Worm (Caenorhabditis elegans) whole organism, L4 larva: ENCODE measurements around the gene Y49F6B.8.

ENCODE experiments used
- F26F4.8 ChIP-seq: fragments of 200-800 bp; sonication (Bioruptor generic); conservative IDR thresholded peaks from 2 replicates; pipeline ENCODE4 v1.3.6; 2022; ENCODE audit warnings: missing genetic modification characterization, missing compliant biosample characterization
- Y48G9A.11 ChIP-seq: fragments of 200-800 bp; sonication (Bioruptor generic); IDR thresholded peaks from 2 replicates; pipeline ENCODE4 v1.3.6; 2022; ENCODE audit warnings: missing genetic modification reagents, missing genetic modification characterization, missing compliant biosample characterization
- ZK546.5 ChIP-seq, 2 experiments: sonication (generic microtip); optimal IDR thresholded peaks; 2 replicates each; lab custom pipeline; 2017; ENCODE audit warnings: missing biosample characterization in 2 of 2, missing genetic modification characterization in 2 of 2
- aha-1 ChIP-seq: fragments of 150-350 bp; peaks from one replicate; lab custom pipeline; 2014; ENCODE audit warnings: missing biosample characterization, missing genetic modification characterization
- aly-2 ChIP-seq: sonication (generic microtip); optimal IDR thresholded peaks from 2 replicates; lab custom pipeline; 2018; ENCODE audit warnings: missing biosample characterization, missing genetic modification characterization
- arid-1 ChIP-seq: fragments of 200-800 bp; sonication (Bioruptor generic); conservative IDR thresholded peaks from 2 replicates; pipeline ENCODE4 v1.3.6; 2022; ENCODE audit warnings: missing genetic modification reagents, missing genetic modification characterization, missing compliant biosample characterization
- attf-4 ChIP-seq: sonication (generic microtip); optimal IDR thresholded peaks from 3 replicates; lab custom pipeline; 2017; ENCODE audit warnings: missing biosample characterization, missing genetic modification characterization
- ceh-28 ChIP-seq: fragments of 150-350 bp; optimal IDR thresholded peaks from 2 replicates; lab custom pipeline; 2014; ENCODE audit warnings: missing biosample characterization, missing genetic modification reagents, missing genetic modification characterization
- ceh-62 ChIP-seq: sonication (generic microtip); optimal IDR thresholded peaks from 2 replicates; lab custom pipeline; 2017; ENCODE audit warnings: missing biosample characterization, missing genetic modification characterization
- ceh-82 ChIP-seq: sonication (generic microtip); optimal IDR thresholded peaks from 2 replicates; lab custom pipeline; 2017; ENCODE audit warnings: missing biosample characterization, missing genetic modification characterization
- cey-2 ChIP-seq: sonication (generic microtip); optimal IDR thresholded peaks from 3 replicates; lab custom pipeline; 2017; ENCODE audit warnings: missing genetic modification characterization, mild to moderate bottlenecking, missing compliant biosample characterization, antibody characterized with exemption, borderline replicate concordance; ENCODE audit not compliant: insufficient read depth
- ctbp-1 ChIP-seq: fragments of 200-800 bp; sonication (Bioruptor generic); IDR thresholded peaks from 2 replicates; pipeline ENCODE4 v1.3.6; 2022; ENCODE audit warnings: missing genetic modification reagents, missing genetic modification characterization, missing compliant biosample characterization
- daf-19 ChIP-seq: fragments of 200-800 bp; sonication (Bioruptor generic); conservative IDR thresholded peaks from 2 replicates; pipeline ENCODE4 v1.3.6; 2022; ENCODE audit warnings: missing genetic modification characterization, missing compliant biosample characterization
- daf-8 ChIP-seq: fragments of 200-800 bp; sonication (Bioruptor generic); IDR thresholded peaks from 2 replicates; pipeline ENCODE4 v1.3.6; 2022; ENCODE audit warnings: missing genetic modification characterization, missing compliant biosample characterization
- dmd-8 ChIP-seq: fragments of 200-800 bp; sonication (Bioruptor generic); IDR thresholded peaks from 2 replicates; pipeline ENCODE4 v1.3.6; 2022; ENCODE audit warnings: missing genetic modification characterization, missing compliant biosample characterization
- egl-43 ChIP-seq: fragments of 200-800 bp; sonication (Bioruptor generic); IDR thresholded peaks from 2 replicates; pipeline ENCODE4 v1.3.6; 2022; ENCODE audit warnings: missing genetic modification reagents, missing genetic modification characterization, missing compliant biosample characterization
- gei-8 ChIP-seq: fragments of 200-800 bp; sonication (Bioruptor generic); optimal IDR thresholded peaks from 2 replicates; lab custom pipeline; 2018; ENCODE audit warnings: mild to moderate bottlenecking, missing genetic modification characterization, missing compliant biosample characterization
- hmg-1.1 ChIP-seq: fragments of 200-800 bp; sonication (Bioruptor generic); IDR thresholded peaks from 2 replicates; pipeline ENCODE4 v1.3.6; 2022; ENCODE audit warnings: missing genetic modification reagents, missing genetic modification characterization, missing compliant biosample characterization
- lin-13 ChIP-seq: fragments of 150-350 bp; optimal IDR thresholded peaks from 2 replicates; lab custom pipeline; 2014; ENCODE audit warnings: missing biosample characterization, missing genetic modification reagents, missing genetic modification characterization
- lin-38 ChIP-seq: fragments of 200-800 bp; sonication (Bioruptor generic); IDR thresholded peaks from 2 replicates; pipeline ENCODE4 v1.3.6; 2022; ENCODE audit warnings: missing genetic modification reagents, missing genetic modification characterization, missing compliant biosample characterization
- lin-39 ChIP-seq: fragments of 150-350 bp; optimal IDR thresholded peaks from 2 replicates; lab custom pipeline; 2014; ENCODE audit warnings: missing biosample characterization, missing genetic modification reagents, missing genetic modification characterization
- lir-3 ChIP-seq: sonication (generic microtip); optimal IDR thresholded peaks from 2 replicates; lab custom pipeline; 2016; ENCODE audit warnings: mild to moderate bottlenecking, missing genetic modification characterization, missing compliant biosample characterization
- mdl-1 ChIP-seq, 2 experiments: fragments of 150-350 bp in 1 of 2; sonication (generic microtip) in 1 of 2; optimal IDR thresholded peaks; 2 replicates each; lab custom pipeline; 2014 to 2017; ENCODE audit warnings: missing biosample characterization in 2 of 2, missing genetic modification characterization in 2 of 2
- mdt-29 ChIP-seq: fragments of 200-800 bp; sonication (Bioruptor generic); IDR thresholded peaks from 2 replicates; pipeline ENCODE4 v1.3.6; 2022; ENCODE audit warnings: missing genetic modification reagents, missing genetic modification characterization, missing compliant biosample characterization
- mxl-2 ChIP-seq: fragments of 200-800 bp; sonication (Bioruptor generic); conservative IDR thresholded peaks from 2 replicates; pipeline ENCODE4 v1.3.6; 2022; ENCODE audit warnings: missing genetic modification reagents, missing genetic modification characterization, missing compliant biosample characterization
- nhr-102 ChIP-seq: sonication (generic microtip); optimal IDR thresholded peaks from 2 replicates; lab custom pipeline; 2016; ENCODE audit warnings: mild to moderate bottlenecking, missing genetic modification characterization, moderate library complexity, missing compliant biosample characterization
- nhr-237 ChIP-seq: sonication (generic microtip); optimal IDR thresholded peaks from 2 replicates; lab custom pipeline; 2017; ENCODE audit warnings: missing biosample characterization, missing genetic modification characterization
- nhr-25 ChIP-seq: sonication (generic microtip); optimal IDR thresholded peaks from 2 replicates; lab custom pipeline; 2017; ENCODE audit warnings: missing genetic modification characterization, mild to moderate bottlenecking, missing compliant biosample characterization, antibody characterized with exemption, moderate library complexity, borderline replicate concordance; ENCODE audit not compliant: insufficient read depth
- nhr-41 ChIP-seq: fragments of 200-800 bp; sonication (Bioruptor generic); IDR thresholded peaks from 2 replicates; pipeline ENCODE4 v1.3.6; 2022; ENCODE audit warnings: missing genetic modification reagents, missing genetic modification characterization, missing compliant biosample characterization
- nhr-42 ChIP-seq: fragments of 200-800 bp; sonication (Bioruptor generic); IDR thresholded peaks from 2 replicates; pipeline ENCODE4 v1.3.6; 2022; ENCODE audit warnings: missing genetic modification characterization, missing compliant biosample characterization
- nhr-48 ChIP-seq: sonication (generic microtip); optimal IDR thresholded peaks from 2 replicates; lab custom pipeline; 2016; ENCODE audit warnings: mild to moderate bottlenecking, missing genetic modification characterization, missing compliant biosample characterization
- nhr-6 ChIP-seq: fragments of 150-350 bp; optimal IDR thresholded peaks from 2 replicates; lab custom pipeline; 2014; ENCODE audit warnings: missing biosample characterization, missing genetic modification characterization
- nhr-77 ChIP-seq: fragments of 150-350 bp; optimal IDR thresholded peaks from 2 replicates; lab custom pipeline; 2014; ENCODE audit warnings: missing biosample characterization, missing genetic modification characterization
- rbr-2 ChIP-seq: sonication (generic microtip); optimal IDR thresholded peaks from 2 replicates; lab custom pipeline; 2016; ENCODE audit warnings: missing genotype, missing genetic modification characterization, missing compliant biosample characterization
- saeg-2 ChIP-seq: fragments of 200-800 bp; sonication (Bioruptor generic); IDR thresholded peaks from 2 replicates; pipeline ENCODE4 v1.3.6; 2022; ENCODE audit warnings: missing genetic modification reagents, missing genetic modification characterization, missing compliant biosample characterization
- sdz-12 ChIP-seq: fragments of 200-800 bp; sonication (Bioruptor generic); optimal IDR thresholded peaks from 2 replicates; lab custom pipeline; 2018; ENCODE audit warnings: mild to moderate bottlenecking, missing genetic modification characterization, missing compliant biosample characterization
- snpc-1.2 ChIP-seq: fragments of 200-800 bp; sonication (Bioruptor generic); IDR thresholded peaks from 2 replicates; pipeline ENCODE4 v1.3.6; 2022; ENCODE audit warnings: missing genetic modification reagents, missing genetic modification characterization, missing compliant biosample characterization
- snpc-4 ChIP-seq: fragments of 150-350 bp; optimal IDR thresholded peaks from 2 replicates; lab custom pipeline; 2014; ENCODE audit warnings: missing biosample characterization, missing genetic modification characterization
- tag-97 ChIP-seq: fragments of 200-800 bp; sonication (Bioruptor generic); IDR thresholded peaks from 2 replicates; pipeline ENCODE4 v1.3.6; 2022; ENCODE audit warnings: missing genetic modification characterization, missing compliant biosample characterization
- tra-1 ChIP-seq: fragments of 200-800 bp; sonication (Bioruptor generic); IDR thresholded peaks from 2 replicates; pipeline ENCODE4 v1.3.6; 2022; ENCODE audit warnings: missing genetic modification reagents, missing genetic modification characterization, missing compliant biosample characterization
- unc-130 ChIP-seq: sonication (generic microtip); optimal IDR thresholded peaks from 2 replicates; lab custom pipeline; 2016; ENCODE audit warnings: missing genetic modification reagents, missing genetic modification characterization, missing compliant biosample characterization
- unc-62 ChIP-seq, 3 experiments: fragments of 150-350 bp in 1 of 3; sonication (generic microtip); optimal IDR thresholded peaks in 2 of 3; peaks in 1 of 3; 1 replicate in 1 of 3; 2 replicates in 2 of 3; lab custom pipeline; 2014 to 2017; ENCODE audit warnings: missing biosample characterization in 3 of 3, missing genetic modification characterization in 3 of 3, missing genetic modification reagents in 3 of 3, missing genotype in 1 of 3
- vab-7 ChIP-seq: fragments of 200-800 bp; sonication (Bioruptor generic); IDR thresholded peaks from 2 replicates; pipeline ENCODE4 v1.3.6; 2022; ENCODE audit warnings: missing genetic modification reagents, missing genetic modification characterization, missing compliant biosample characterization
- ztf-7 ChIP-seq: fragments of 150-350 bp; optimal IDR thresholded peaks from 2 replicates; lab custom pipeline; 2014; ENCODE audit warnings: missing biosample characterization, missing genetic modification characterization

The Y49F6B.8 gene

ce11 chrII:3481584-3481983, at the start of gene Y49F6B.8:
Y49F6B.8 (minus strand) TSS chrII:3481684.
- no peak for TF ChIP-seq mdt-29 (GFP tag; lab: Robert Waterston, UW)
- TF ChIP-seq nhr-48 (tag; lab: Kevin White, UChicago) = no peak
- no peak for TF ChIP-seq nhr-25 (tag; lab: Kevin White, UChicago)
- no peak for TF ChIP-seq tra-1 (GFP tag; lab: Robert Waterston, UW)
- TF ChIP-seq lin-39 = no peak
- no peak for TF ChIP-seq aha-1 (tag; lab: Kevin White, UChicago)
- no peak for TF ChIP-seq tag-97 (GFP tag; lab: Robert Waterston, UW)
- TF ChIP-seq nhr-77 (tag; lab: Kevin White, UChicago) = no peak
- TF ChIP-seq dmd-8 = no peak
- no peak for TF ChIP-seq nhr-237 (tag; lab: Kevin White, UChicago)
- TF ChIP-seq aly-2 = no peak
- TF ChIP-seq daf-19 = no peak
- TF ChIP-seq nhr-102 (tag; lab: Kevin White, UChicago) = no peak
- no peak for TF ChIP-seq lin-13
- no peak for TF ChIP-seq nhr-6
- no peak for TF ChIP-seq unc-130 (GFP tag; lab: Kevin White, UChicago)
- TF ChIP-seq rbr-2 (tag; lab: Kevin White, UChicago) = no peak

DNA sequence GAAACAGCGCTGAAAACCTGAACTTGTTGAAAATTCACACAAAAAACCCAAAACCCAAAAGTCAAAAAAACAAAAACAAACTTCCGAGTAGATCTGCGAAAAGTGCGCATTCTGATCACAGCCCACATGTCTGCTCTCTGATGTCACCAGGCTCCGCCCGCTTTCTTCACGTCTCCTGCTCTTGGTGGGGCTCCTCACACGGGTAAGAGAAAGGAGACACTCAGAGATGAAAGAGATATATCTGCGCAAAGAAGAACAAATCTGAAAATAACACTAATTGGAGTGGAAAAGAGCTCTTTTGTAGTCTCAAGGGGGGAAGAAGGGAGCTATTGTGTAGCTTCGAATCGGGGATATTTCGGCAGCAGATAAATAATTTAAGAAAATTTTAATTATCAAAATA, 46.8 kb upstream of the Y49F6B.8 start, which contains the start of gene ncs-6:
Gene ncs-6, minus strand, starts transcription at position 261 of the 400 bp plus-strand sequence.
- TF ChIP-seq F26F4.8 (GFP tag; lab: Robert Waterston, UW) (no peak), attf-4 (tag; lab: Kevin White, UChicago) (no peak), unc-62 (GFP tag; optimal IDR thresholded peaks at IDR 0.05 in 1 of 2; lab: Kevin White, UChicago) (no peak), unc-62 (tag; optimal IDR thresholded peaks at IDR 0.05; lab: Kevin White, UChicago) (no peak), lin-38 (GFP tag; lab: Robert Waterston, UW) (no peak), snpc-4 (no peak), egl-43 (GFP tag; lab: Robert Waterston, UW) (no peak), ztf-7 (tag; lab: Kevin White, UChicago) (no peak), ceh-62 (tag; lab: Kevin White, UChicago) (no peak), mxl-2 (no peak), nhr-41 (no peak), saeg-2 (GFP tag; lab: Robert Waterston, UW) (no peak)

DNA sequence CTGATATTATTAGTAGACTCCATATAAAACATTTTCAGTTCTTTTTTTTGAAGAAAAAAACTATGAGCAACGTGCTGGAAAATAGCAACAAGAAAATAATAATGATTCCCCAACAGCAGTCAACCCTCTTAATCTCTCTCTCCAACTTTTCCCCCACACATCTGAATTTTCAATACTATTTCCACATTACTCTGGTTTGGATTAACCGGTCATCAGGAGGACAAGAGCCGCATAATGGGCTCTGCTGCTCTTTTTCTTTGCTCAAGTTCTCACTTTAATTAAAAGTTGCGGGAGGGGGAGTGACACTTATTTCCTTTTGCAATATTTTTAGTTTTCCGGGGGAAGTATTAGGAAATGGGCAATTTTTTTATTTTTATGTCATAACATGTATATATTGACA, 46.0 kb upstream of the Y49F6B.8 start:
- TF ChIP-seq vab-7 (GFP tag; lab: Robert Waterston, UW) = no peak
- TF ChIP-seq saeg-2 (GFP tag; lab: Robert Waterston, UW) = no peak
- TF ChIP-seq aha-1 (tag; lab: Kevin White, UChicago) = peak; percentile 20

- TF ChIP-seq ztf-7 (tag; lab: Kevin White, UChicago) (no peak), tra-1 (GFP tag; lab: Robert Waterston, UW) (no peak), egl-43 (GFP tag; lab: Robert Waterston, UW) (no peak), daf-8 (GFP tag; lab: Robert Waterston, UW) (no peak), nhr-42 (GFP tag; lab: Robert Waterston, UW) (no peak), ceh-82 (tag; lab: Kevin White, UChicago) (no peak), ctbp-1 (GFP tag; lab: Robert Waterston, UW) (no peak), snpc-1.2 (GFP tag; lab: Robert Waterston, UW) (no peak), ceh-28 (tag; lab: Kevin White, UChicago) (no peak), arid-1 (no peak), nhr-25 (tag; lab: Kevin White, UChicago) (no peak), lir-3 (no peak), mdl-1 (tag; optimal IDR thresholded peaks at IDR 0.05; lab: Kevin White, UChicago) (no peak), ZK546.5 (tag; optimal IDR thresholded peaks at IDR 0.05; lab: Kevin White, UChicago) (no peak), sdz-12 (GFP tag; lab: Kevin White, UChicago) (no peak), F26F4.8 (GFP tag; lab: Robert Waterston, UW) (no peak), gei-8 (GFP tag; lab: Kevin White, UChicago) (no peak), hmg-1.1 (GFP tag; lab: Robert Waterston, UW) (no peak), cey-2 (no peak), Y48G9A.11 (GFP tag; lab: Robert Waterston, UW) (no peak)
These were observed 42.6 kb upstream of the Y49F6B.8 start, which contains the start of gene col-72 for ce11 chrII:3524097-3524496. col-72 (minus strand) TSS chrII:3524197.
